Fruit fly (Drosophila melanogaster) whole organism, embryonic: ENCODE data around the gene PGRP-LA.
A peak's percentile ranks its signal among the peaks of the same experiment; 100 is the strongest.

Experiments
- Bgb ChIP-seq: fragments of 200-800 bp; sonication (Bioruptor generic); IDR thresholded peaks from 2 replicates; pipeline ENCODE4 v1.3.6; 2022; ENCODE audit warnings: missing biosample characterization, missing genetic modification characterization; ENCODE audit not compliant: partially characterized antibody
- CG10543 ChIP-seq: fragments of 200-800 bp; sonication (Bioruptor generic); optimal IDR thresholded peaks from 3 replicates; lab custom pipeline; 2017; ENCODE audit warnings: missing biosample characterization, mild to moderate bottlenecking, missing genetic modification characterization, moderate library complexity
- CG11504 ChIP-seq: fragments of 200-800 bp; sonication (Bioruptor generic); optimal IDR thresholded peaks from 3 replicates; lab custom pipeline; 2019; ENCODE audit warnings: missing biosample characterization, mild to moderate bottlenecking, missing genetic modification characterization, moderate library complexity
- CG11695 ChIP-seq: fragments of 200-800 bp; sonication (Bioruptor generic); IDR thresholded peaks from 3 replicates; pipeline ENCODE4 v1.3.6; 2022; ENCODE audit warnings: missing biosample characterization, missing genetic modification characterization
- CG14710 ChIP-seq: fragments of 200-800 bp; sonication (Bioruptor generic); optimal IDR thresholded peaks from 3 replicates; lab custom pipeline; 2019; ENCODE audit warnings: missing biosample characterization, mild to moderate bottlenecking, missing genetic modification characterization, moderate library complexity
- CG1603 ChIP-seq: fragments of 200-800 bp; sonication (Bioruptor generic); optimal IDR thresholded peaks from 2 replicates; lab custom pipeline; 2019; ENCODE audit warnings: missing biosample characterization, mild to moderate bottlenecking, missing genetic modification characterization, moderate library complexity
- CG16813 ChIP-seq: fragments of 200-800 bp; sonication (Bioruptor generic); IDR thresholded peaks from 3 replicates; pipeline ENCODE4 v1.3.6; 2022; ENCODE audit warnings: missing biosample characterization, missing genetic modification characterization; ENCODE audit not compliant: partially characterized antibody
- CG17385 ChIP-seq: fragments of 200-800 bp; sonication (Bioruptor generic); optimal IDR thresholded peaks from 3 replicates; lab custom pipeline; 2018; ENCODE audit warnings: missing biosample characterization, mild to moderate bottlenecking, missing genetic modification characterization
- CG2875 ChIP-seq: fragments of 200-800 bp; sonication (Bioruptor generic); optimal IDR thresholded peaks from 2 replicates; lab custom pipeline; 2017; ENCODE audit warnings: missing biosample characterization, mild to moderate bottlenecking, missing genetic modification characterization, missing genetic modification reagents
- CG43689 ChIP-seq: fragments of 200-800 bp; sonication (Bioruptor generic); IDR thresholded peaks from 2 replicates; pipeline ENCODE4 v1.3.6; 2022; ENCODE audit warnings: missing biosample characterization, missing genetic modification characterization
- CG8290 ChIP-seq, 3 experiments: fragments of 200-800 bp; sonication (Bioruptor generic); optimal IDR thresholded peaks; 2 replicates each; lab custom pipeline; 2016 to 2019; ENCODE audit warnings: missing biosample characterization in 3 of 3, missing genetic modification characterization in 3 of 3, mild to moderate bottlenecking in 2 of 3, moderate library complexity in 1 of 3
- CG9727 ChIP-seq: fragments of 200-800 bp; sonication (Bioruptor generic); optimal IDR thresholded peaks from 3 replicates; lab custom pipeline; 2017; ENCODE audit warnings: missing biosample characterization, mild to moderate bottlenecking, missing genetic modification characterization
- CTCF ChIP-seq: fragments of 200-800 bp; sonication (Bioruptor generic); optimal IDR thresholded peaks from 2 replicates; lab custom pipeline; 2017; ENCODE audit warnings: missing biosample characterization, mild to moderate bottlenecking, missing genetic modification characterization, moderate library complexity
- D19A ChIP-seq: fragments of 200-800 bp; optimal IDR thresholded peaks from 3 replicates; lab custom pipeline; 2019; ENCODE audit warnings: missing biosample characterization, mild to moderate bottlenecking, missing genetic modification characterization, moderate library complexity
- Dek ChIP-seq: fragments of 200-800 bp; sonication (Bioruptor generic); optimal IDR thresholded peaks from 3 replicates; lab custom pipeline; 2019; ENCODE audit warnings: missing biosample characterization, mild to moderate bottlenecking, missing genetic modification characterization, moderate library complexity
- Drgx ChIP-seq: fragments of 200-800 bp; sonication (Bioruptor generic); IDR thresholded peaks from 2 replicates; pipeline ENCODE4 v1.3.6; 2022; ENCODE audit warnings: missing biosample characterization, missing genetic modification characterization
- Fer3 ChIP-seq: fragments of 200-800 bp; sonication (Bioruptor generic); optimal IDR thresholded peaks from 2 replicates; lab custom pipeline; 2018; ENCODE audit warnings: missing biosample characterization, mild to moderate bottlenecking, missing genetic modification characterization, moderate library complexity
- HLH54F ChIP-seq: fragments of 200-800 bp; sonication (Bioruptor generic); optimal IDR thresholded peaks from 3 replicates; lab custom pipeline; 2016; ENCODE audit warnings: missing biosample characterization, missing genetic modification characterization
- Hsf ChIP-seq: fragments of 200-800 bp; sonication (Bioruptor generic); optimal IDR thresholded peaks from 3 replicates; lab custom pipeline; 2016; ENCODE audit warnings: missing biosample characterization, missing genetic modification characterization
- Jarid2 ChIP-seq: fragments of 200-800 bp; sonication (Bioruptor generic); optimal IDR thresholded peaks from 3 replicates; lab custom pipeline; 2017; ENCODE audit warnings: mild to moderate bottlenecking, missing biosample characterization, missing genetic modification reagents, missing genetic modification characterization
- Med ChIP-seq: fragments of 200-800 bp; sonication (Bioruptor generic); peaks from one replicate; lab custom pipeline; 2016; ENCODE audit warnings: missing biosample characterization, missing genetic modification characterization, mild to moderate bottlenecking, inconsistent platforms, moderate library complexity
- Meics ChIP-seq: fragments of 200-800 bp; sonication (Bioruptor generic); optimal IDR thresholded peaks from 2 replicates; lab custom pipeline; 2017; ENCODE audit warnings: missing biosample characterization, mild to moderate bottlenecking, missing genetic modification characterization
- NfI ChIP-seq: fragments of 200-800 bp; sonication (Bioruptor generic); optimal IDR thresholded peaks from 3 replicates; lab custom pipeline; 2018; ENCODE audit warnings: missing biosample characterization, mild to moderate bottlenecking, missing genetic modification characterization, moderate library complexity
- Scr ChIP-seq: fragments of 200-800 bp; sonication (Bioruptor generic); IDR thresholded peaks from 2 replicates; pipeline ENCODE4 v1.3.6; 2022; ENCODE audit warnings: missing biosample characterization, missing genetic modification characterization; ENCODE audit not compliant: partially characterized antibody
- Trl ChIP-seq, 3 experiments: fragments of >200 bp in 2 of 3; fragments of 200-800 bp in 1 of 3; sonication (Bioruptor generic) in 1 of 3; optimal IDR thresholded peaks; 2 replicates in 1 of 3; 3 replicates in 2 of 3; lab custom pipeline; 2016 to 2017; ENCODE audit warnings: missing biosample characterization in 1 of 3, missing genetic modification characterization in 1 of 3
- Vsx1 ChIP-seq: fragments of 200-800 bp; sonication (Bioruptor generic); optimal IDR thresholded peaks from 2 replicates; lab custom pipeline; 2017; ENCODE audit warnings: missing biosample characterization, mild to moderate bottlenecking, missing genetic modification characterization, missing genetic modification reagents
- ash1 ChIP-seq: fragments of 200-800 bp; sonication (Bioruptor generic); optimal IDR thresholded peaks from 2 replicates; lab custom pipeline; 2018; ENCODE audit warnings: missing biosample characterization, mild to moderate bottlenecking, missing genetic modification characterization
- cas ChIP-seq: fragments of 200-800 bp; sonication (Bioruptor generic); IDR thresholded peaks from 2 replicates; pipeline ENCODE4 v1.3.6; 2022; ENCODE audit warnings: missing biosample characterization, missing genetic modification characterization
- ci ChIP-seq: fragments of 200-800 bp; sonication (Bioruptor generic); IDR thresholded peaks from 3 replicates; pipeline ENCODE4 v1.3.6; 2022; ENCODE audit warnings: missing biosample characterization, missing genetic modification characterization
- gfzf ChIP-seq: fragments of 200-800 bp; sonication (Bioruptor generic); optimal IDR thresholded peaks from 2 replicates; lab custom pipeline; 2016; ENCODE audit warnings: missing biosample characterization, mild to moderate bottlenecking, missing genetic modification characterization, moderate library complexity
- grau ChIP-seq: fragments of 200-800 bp; optimal IDR thresholded peaks from 3 replicates; lab custom pipeline; 2019; ENCODE audit warnings: missing biosample characterization, mild to moderate bottlenecking, missing genetic modification characterization, moderate library complexity
- hbn ChIP-seq: fragments of 200-800 bp; sonication (Bioruptor generic); IDR thresholded peaks from 2 replicates; pipeline ENCODE4 v1.3.6; 2022; ENCODE audit warnings: missing biosample characterization, missing genetic modification characterization; ENCODE audit not compliant: partially characterized antibody
- jing ChIP-seq: fragments of 200-800 bp; sonication (Bioruptor generic); optimal IDR thresholded peaks from 2 replicates; lab custom pipeline; 2018; ENCODE audit warnings: missing biosample characterization, mild to moderate bottlenecking, missing genetic modification characterization
- kay ChIP-seq: fragments of 200-800 bp; sonication (Bioruptor generic); optimal IDR thresholded peaks from 2 replicates; lab custom pipeline; 2016; ENCODE audit warnings: missing biosample characterization, missing genetic modification characterization
- lilli ChIP-seq: fragments of 200-800 bp; sonication (Bioruptor generic); optimal IDR thresholded peaks from 3 replicates; lab custom pipeline; 2016; ENCODE audit warnings: missing biosample characterization, missing genetic modification characterization
- nom ChIP-seq: fragments of 200-800 bp; sonication (Bioruptor generic); optimal IDR thresholded peaks from 2 replicates; lab custom pipeline; 2017; ENCODE audit warnings: missing biosample characterization, missing genetic modification characterization, mild to moderate bottlenecking, moderate library complexity, missing genetic modification reagents
- pzg ChIP-seq: fragments of 200-800 bp; sonication (Bioruptor generic); optimal IDR thresholded peaks from 3 replicates; lab custom pipeline; 2018; ENCODE audit warnings: missing biosample characterization, mild to moderate bottlenecking, missing genetic modification characterization, moderate library complexity
- row ChIP-seq: fragments of 200-800 bp; sonication (Bioruptor generic); IDR thresholded peaks from 3 replicates; pipeline ENCODE4 v1.3.6; 2022; ENCODE audit warnings: missing biosample characterization, missing genetic modification characterization
- tna ChIP-seq: fragments of 200-800 bp; sonication (Bioruptor generic); IDR thresholded peaks from 2 replicates; pipeline ENCODE4 v1.3.6; 2022; ENCODE audit warnings: missing biosample characterization, missing genetic modification characterization; ENCODE audit not compliant: partially characterized antibody
- vvl ChIP-seq: fragments of 200-800 bp; sonication (Bioruptor generic); IDR thresholded peaks from 2 replicates; pipeline ENCODE4 v1.3.6; 2022; ENCODE audit warnings: missing biosample characterization, missing genetic modification characterization
- z ChIP-seq: fragments of 200-800 bp; sonication (Bioruptor generic); IDR thresholded peaks from 3 replicates; pipeline ENCODE4 v1.3.6; 2022; ENCODE audit warnings: missing biosample characterization, missing genetic modification characterization

Gene PGRP-LA

DNA sequence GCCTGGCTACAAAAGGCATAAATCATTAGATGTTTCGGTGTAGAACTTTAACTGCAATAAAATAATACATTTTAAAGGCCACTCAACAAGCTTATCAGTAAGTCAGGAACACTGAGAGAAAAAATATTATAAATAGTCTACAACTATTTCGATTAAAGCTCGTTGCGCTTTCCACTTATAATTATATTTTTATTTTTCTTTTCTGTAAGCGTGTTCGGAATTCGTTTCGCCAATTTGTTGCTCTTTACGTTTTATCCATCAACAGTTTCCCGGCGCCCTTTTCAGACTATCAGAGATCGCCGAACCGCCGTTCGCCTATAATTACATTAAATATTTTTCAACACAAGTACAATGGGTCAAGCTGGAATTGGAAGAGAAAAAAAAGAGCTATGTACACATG lies 4.9 kb downstream of the PGRP-LA start (continued):
- no peak for TF ChIP-seq Scr (GFP tag; lab: Robert Waterston, UW)
- no peak for TF ChIP-seq Meics
- TF ChIP-seq CG1603 (tag; lab: Kevin White, UChicago): no peak
- no peak for TF ChIP-seq kay (GFP tag; lab: Kevin White, UChicago)
- TF ChIP-seq Fer3 (tag; lab: Kevin White, UChicago): no peak
- peak; percentile 2 for TF ChIP-seq CG11504 (tag; lab: Kevin White, UChicago)
- peak; percentile 21 for TF ChIP-seq D19A
- TF ChIP-seq nom (GFP tag; lab: Kevin White, UChicago): no peak
- no peak for TF ChIP-seq HLH54F (GFP tag; lab: Kevin White, UChicago)
- TF ChIP-seq CTCF: no peak
- TF ChIP-seq grau (tag; lab: Kevin White, UChicago): peak; percentile 7
- TF ChIP-seq CG2875 (GFP tag; lab: Kevin White, UChicago): no peak
- TF ChIP-seq lilli (GFP tag; lab: Kevin White, UChicago): peak; percentile 24
- no peak for TF ChIP-seq gfzf (GFP tag; lab: Kevin White, UChicago)
- TF ChIP-seq Hsf (GFP tag; lab: Kevin White, UChicago): no peak
- TF ChIP-seq NfI (GFP tag; lab: Kevin White, UChicago): no peak
- no peak for TF ChIP-seq CG17385
- TF ChIP-seq CG9727 (GFP tag; lab: Kevin White, UChicago): no peak
- TF ChIP-seq CG16813 (GFP tag; lab: Robert Waterston, UW): no peak
- TF ChIP-seq, all 482 proteins: peak for 14

DNA sequence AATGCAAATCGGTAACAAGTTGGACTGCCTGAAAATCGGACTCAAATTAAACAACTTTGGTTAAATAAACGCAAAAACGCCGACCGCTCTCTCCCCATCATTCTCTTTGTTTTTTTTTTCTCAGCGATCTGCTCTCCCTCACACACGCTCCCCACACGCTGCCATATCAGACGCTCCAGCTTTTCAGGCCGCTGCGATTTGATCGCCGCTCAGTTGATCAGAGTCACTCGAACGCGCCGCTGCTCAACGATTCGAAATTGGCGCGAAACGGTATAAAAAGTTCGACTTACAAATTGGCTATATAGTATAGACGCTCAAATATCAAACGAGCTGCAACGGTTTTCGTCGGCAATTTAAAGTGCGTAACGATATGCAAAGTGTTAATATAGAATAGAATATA lies 6.1 kb downstream of the PGRP-LA start:
- TF ChIP-seq CG10543 (GFP tag; lab: Kevin White, UChicago) (no peak), jing (GFP tag; lab: Kevin White, UChicago) (no peak), Vsx1 (GFP tag; lab: Kevin White, UChicago) (peak; percentile 6), z (GFP tag; lab: Robert Waterston, UW) (peak; percentile 56; the same call in 2 of the 3 replicates), Jarid2 (peak; percentile 46), row (GFP tag; lab: Robert Waterston, UW) (no peak), Bgb (GFP tag; lab: Robert Waterston, UW) (0 out of 2 replicates have a peak, but pooled peaks have one; percentile 10), tna (GFP tag; lab: Robert Waterston, UW) (0 out of 2 replicates have a peak, but pooled peaks have one; percentile 23), CG8290 (GFP tag; optimal IDR thresholded peaks at IDR 0.05; lab: Kevin White, UChicago) (no peak), CG8290 (tag; optimal IDR thresholded peaks at IDR 0.05; lab: Kevin White, UChicago) (peak in 1 of 2 experiments; percentile 42), CG43689 (GFP tag; lab: Robert Waterston, UW) (no peak), nom (GFP tag; lab: Kevin White, UChicago) (peak; percentile 12), pzg (no peak), NfI (GFP tag; lab: Kevin White, UChicago) (no peak), cas (no peak), Trl (optimal IDR thresholded peaks at IDR 0.05; lab: Kevin White, UChicago) (peak; percentile 70 to 82), Trl (GFP tag; optimal IDR thresholded peaks at IDR 0.05; lab: Kevin White, UChicago) (no peak), vvl (peak; percentile 47; the same call in 1 of the 2 replicates), ash1 (GFP tag; lab: Kevin White, UChicago) (no peak), CG14710 (tag; lab: Kevin White, UChicago) (no peak), CG11695 (GFP tag; lab: Robert Waterston, UW) (no peak), Drgx (GFP tag; lab: Robert Waterston, UW) (0 out of 2 replicates have a peak, but pooled peaks have one; percentile 28), Dek (tag; lab: Kevin White, UChicago) (no peak), hbn (no peak), Med (GFP tag; lab: Kevin White, UChicago) (peak; percentile 69), ci (GFP tag; lab: Robert Waterston, UW) (peak; percentile 18; the same call in 1 of the 3 replicates)
